Fruit fly (Drosophila melanogaster) whole organism, pupa: ENCODE measurements around the gene Or98b.

Experiments used
- CG10348 ChIP-seq: fragments of 200-800 bp; sonication (Bioruptor generic); IDR thresholded peaks from 2 replicates; pipeline ENCODE4 v1.3.6; 2022; ENCODE audit warnings: missing biosample characterization, missing genetic modification characterization
- CG12605 ChIP-seq: fragments of 200-800 bp; sonication (Bioruptor generic); IDR thresholded peaks from 2 replicates; pipeline ENCODE4 v1.3.6; 2022; ENCODE audit warnings: missing biosample characterization, missing genetic modification characterization
- CG13204 ChIP-seq: fragments of 200-800 bp; sonication (Bioruptor generic); optimal IDR thresholded peaks from 2 replicates; lab custom pipeline; 2018; ENCODE audit warnings: missing biosample characterization, mild to moderate bottlenecking, missing genetic modification characterization, moderate library complexity
- CG14655 ChIP-seq: fragments of 200-800 bp; sonication (Bioruptor generic); optimal IDR thresholded peaks from 3 replicates; lab custom pipeline; 2017; ENCODE audit warnings: mild to moderate bottlenecking, missing biosample characterization, missing genetic modification reagents, missing genetic modification characterization
- CG15710 ChIP-seq: fragments of 200-800 bp; sonication (Bioruptor generic); optimal IDR thresholded peaks from 2 replicates; lab custom pipeline; 2018; ENCODE audit warnings: missing biosample characterization, mild to moderate bottlenecking, missing genetic modification characterization, moderate library complexity
- CG17806 ChIP-seq: fragments of 200-800 bp; sonication (Bioruptor generic); optimal IDR thresholded peaks from 2 replicates; lab custom pipeline; 2018; ENCODE audit warnings: missing biosample characterization, mild to moderate bottlenecking, missing genetic modification characterization, moderate library complexity
- CG32121 ChIP-seq: fragments of 200-800 bp; sonication (Bioruptor generic); IDR thresholded peaks from 2 replicates; pipeline ENCODE4 v1.3.6; 2022; ENCODE audit warnings: missing biosample characterization, missing genetic modification characterization
- CG34367 ChIP-seq: fragments of 200-800 bp; sonication (Bioruptor generic); optimal IDR thresholded peaks from 2 replicates; lab custom pipeline; 2018; ENCODE audit warnings: missing biosample characterization, mild to moderate bottlenecking, missing genetic modification characterization
- CG4496 ChIP-seq: fragments of 200-800 bp; sonication (Bioruptor generic); IDR thresholded peaks from 3 replicates; pipeline ENCODE4 v1.3.6; 2022; ENCODE audit warnings: missing biosample characterization, missing genetic modification characterization
- CG8159 ChIP-seq: fragments of 200-800 bp; sonication (Bioruptor generic); optimal IDR thresholded peaks from 3 replicates; lab custom pipeline; 2018; ENCODE audit warnings: missing biosample characterization, mild to moderate bottlenecking, missing genetic modification characterization, moderate library complexity
- CG8301 ChIP-seq: fragments of 200-800 bp; sonication (Bioruptor generic); optimal IDR thresholded peaks from 2 replicates; lab custom pipeline; 2018; ENCODE audit warnings: missing biosample characterization, mild to moderate bottlenecking, missing genetic modification characterization
- CG9948 ChIP-seq: fragments of 200-800 bp; sonication (Bioruptor generic); optimal IDR thresholded peaks from 2 replicates; lab custom pipeline; 2018; ENCODE audit warnings: missing biosample characterization, mild to moderate bottlenecking, missing genetic modification characterization, moderate library complexity
- D1 ChIP-seq: fragments of 200-800 bp; sonication (Bioruptor generic); optimal IDR thresholded peaks from 2 replicates; lab custom pipeline; 2018; ENCODE audit warnings: missing biosample characterization, mild to moderate bottlenecking, missing genetic modification characterization, moderate library complexity
- EcR ChIP-seq: fragments of 200-800 bp; sonication (Bioruptor generic); optimal IDR thresholded peaks from 3 replicates; lab custom pipeline; 2019; ENCODE audit warnings: missing biosample characterization, missing genetic modification characterization, mild to moderate bottlenecking, moderate library complexity, missing genetic modification reagents
- Ets98B ChIP-seq: fragments of 200-800 bp; sonication (Bioruptor generic); IDR thresholded peaks from 2 replicates; pipeline ENCODE4 v1.3.6; 2022; ENCODE audit warnings: missing biosample characterization, missing genetic modification characterization
- Pif1A ChIP-seq: fragments of 200-800 bp; sonication (Bioruptor generic); optimal IDR thresholded peaks from 3 replicates; lab custom pipeline; 2016; ENCODE audit warnings: missing biosample characterization, missing genetic modification characterization
- Pif1B ChIP-seq: fragments of 200-800 bp; sonication (Bioruptor generic); optimal IDR thresholded peaks from 3 replicates; lab custom pipeline; 2016; ENCODE audit warnings: missing biosample characterization, missing genetic modification characterization
- fd96Ca ChIP-seq: fragments of 200-800 bp; sonication (Bioruptor generic); IDR thresholded peaks from 3 replicates; pipeline ENCODE4 v1.3.6; 2022; ENCODE audit warnings: missing biosample characterization, missing genetic modification characterization
- gl ChIP-seq: fragments of 200-800 bp; sonication (Bioruptor generic); optimal IDR thresholded peaks from 2 replicates; lab custom pipeline; 2018; ENCODE audit warnings: missing biosample characterization, mild to moderate bottlenecking, missing genetic modification characterization
- rn ChIP-seq: fragments of 200-800 bp; sonication (Bioruptor generic); IDR thresholded peaks from 2 replicates; pipeline ENCODE4 v1.3.6; 2022; ENCODE audit warnings: missing biosample characterization, missing genetic modification characterization

Gene Or98b

DNA sequence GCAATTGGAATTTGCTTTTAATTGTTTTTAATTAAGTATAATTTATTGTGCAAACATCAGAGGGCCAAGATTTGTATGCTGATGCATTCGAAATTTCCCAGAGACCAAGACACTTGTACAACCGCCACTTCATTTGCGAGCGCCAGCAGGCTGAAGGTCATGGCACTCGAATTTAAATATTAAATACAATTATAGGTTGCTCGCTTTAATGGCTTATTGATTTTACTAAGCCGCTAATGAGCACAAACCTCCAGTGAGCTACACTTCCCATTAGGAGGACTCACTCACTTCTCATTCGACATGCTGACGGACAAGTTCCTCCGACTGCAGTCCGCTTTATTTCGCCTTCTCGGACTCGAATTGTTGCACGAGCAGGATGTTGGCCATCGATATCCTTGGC lies at the start of gene Or98b:
Gene Or98b, plus strand, starts transcription at position 301 of the 400 bp plus-strand sequence.
- TF ChIP-seq CG12605 (no peak), rn (no peak), CG15710 (tag; lab: Kevin White, UChicago) (no peak), CG8301 (tag; lab: Kevin White, UChicago) (no peak), CG4496 (GFP tag; lab: Robert Waterston, UW) (no peak), Pif1B (GFP tag; lab: Kevin White, UChicago) (no peak), CG32121 (GFP tag; lab: Robert Waterston, UW) (no peak)

DNA sequence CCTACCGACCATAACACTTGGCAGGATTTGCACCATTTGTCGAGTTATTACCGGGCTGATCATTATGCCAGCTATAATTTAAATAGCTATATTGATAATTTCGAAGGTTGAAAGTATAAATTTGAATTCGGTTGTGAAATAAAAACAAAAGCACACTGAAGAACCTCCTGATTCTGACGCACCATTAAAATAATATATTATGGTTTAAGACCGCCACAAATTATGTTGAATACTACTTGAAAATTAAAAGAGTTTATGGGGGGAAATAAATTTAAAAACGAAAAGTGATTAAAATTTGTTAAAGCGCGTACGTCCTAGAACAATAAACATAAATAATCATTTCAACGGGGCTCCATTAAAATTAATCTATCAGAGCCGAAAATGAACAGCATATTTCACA lies 47.5 kb upstream of the Or98b start, which contains the start of gene CG12516:
Gene CG12516, minus strand, starts transcription at position 101 of the 400 bp plus-strand sequence.
- TF ChIP-seq Ets98B (GFP tag; lab: Robert Waterston, UW): no peak
- no peak for TF ChIP-seq CG12605
- TF ChIP-seq D1 (tag; lab: Kevin White, UChicago): no peak
- no peak for TF ChIP-seq CG8301 (tag; lab: Kevin White, UChicago)
- TF ChIP-seq CG15710 (tag; lab: Kevin White, UChicago): no peak
- TF ChIP-seq gl (tag; lab: Kevin White, UChicago): no peak
- TF ChIP-seq fd96Ca: no peak
- no peak for TF ChIP-seq Pif1A (GFP tag; lab: Kevin White, UChicago)
- no peak for TF ChIP-seq rn
- TF ChIP-seq CG9948 (tag; lab: Kevin White, UChicago): no peak
- TF ChIP-seq CG32121 (GFP tag; lab: Robert Waterston, UW): no peak
- TF ChIP-seq EcR (GFP tag; lab: Kevin White, UChicago): no peak
- no peak for TF ChIP-seq CG8159 (tag; lab: Kevin White, UChicago)
- no peak for TF ChIP-seq Pif1B (GFP tag; lab: Kevin White, UChicago)
- no peak for TF ChIP-seq CG17806 (tag; lab: Kevin White, UChicago)

DNA sequence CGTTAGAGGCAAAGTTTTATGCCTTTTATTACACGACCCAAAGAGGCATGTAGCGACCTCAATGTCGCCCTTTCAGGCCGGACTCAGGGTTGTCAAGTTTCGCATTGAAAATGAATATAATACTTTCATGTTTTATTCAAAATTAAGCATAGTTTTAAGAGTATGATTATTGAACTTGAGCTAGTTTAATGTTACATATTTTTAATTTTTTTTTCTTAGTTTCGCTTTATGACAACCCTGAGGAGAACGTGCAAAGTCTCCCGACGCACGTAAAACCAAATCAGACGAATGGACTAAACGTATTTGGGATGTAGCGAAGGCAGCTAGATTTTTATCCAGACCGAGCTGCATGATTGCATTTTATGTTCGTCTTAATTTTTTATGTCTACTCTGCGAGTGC lies 46.1 kb upstream of the Or98b start:
- TF ChIP-seq Pif1A (GFP tag; lab: Kevin White, UChicago) (no peak), CG4496 (GFP tag; lab: Robert Waterston, UW) (0 out of 3 replicates have a peak, but pooled peaks have one; percentile 20), gl (tag; lab: Kevin White, UChicago) (no peak)

DNA sequence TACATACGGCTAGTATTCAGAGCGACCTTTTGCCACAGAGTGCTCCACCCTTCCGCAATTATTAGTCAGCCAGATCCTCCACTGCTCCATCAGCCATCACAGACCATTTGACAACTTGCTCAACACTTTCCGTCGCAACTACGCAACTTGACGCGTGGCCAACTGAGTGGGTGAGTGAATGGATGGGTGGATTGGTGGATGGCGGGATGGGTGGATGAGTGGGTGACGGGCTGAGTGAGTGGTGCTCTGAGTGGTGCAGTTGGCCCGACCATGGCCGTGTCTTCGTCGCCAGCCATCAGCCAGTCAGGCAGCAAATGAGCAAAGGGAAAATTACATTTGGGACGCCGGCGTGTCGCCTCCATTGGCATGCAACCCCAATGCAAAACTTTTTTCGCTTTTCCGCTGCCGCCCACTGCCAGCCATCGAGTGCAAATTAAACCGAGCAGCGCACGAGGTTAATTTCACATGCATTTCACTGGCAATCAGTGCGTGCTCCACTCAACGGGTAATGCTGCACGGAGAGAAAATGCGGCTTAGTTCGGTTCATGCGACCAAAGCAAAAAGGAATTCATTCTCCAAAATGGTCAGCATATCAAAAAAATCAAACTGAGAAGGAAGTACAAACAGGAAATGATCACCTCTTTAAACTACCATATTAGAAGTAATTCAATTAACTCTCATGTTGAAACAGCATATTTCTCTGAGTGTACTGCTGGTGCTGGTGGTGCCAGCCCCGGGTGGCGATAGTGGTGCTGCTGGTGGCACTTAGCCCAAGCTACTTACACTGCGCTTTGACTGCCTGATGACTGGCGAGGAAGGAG lies 43.9 kb upstream of the Or98b start:
- 0 out of 3 replicates have a peak, but pooled peaks have one; percentile 44 for TF ChIP-seq fd96Ca
- peak; percentile 35 for TF ChIP-seq CG8301 (tag; lab: Kevin White, UChicago)
- 0 out of 2 replicates have a peak, but pooled peaks have one; percentile 31 for TF ChIP-seq CG32121 (GFP tag; lab: Robert Waterston, UW)
- peak; percentile 7 for TF ChIP-seq CG8159 (tag; lab: Kevin White, UChicago)
- 0 out of 2 replicates have a peak, but pooled peaks have one; percentile 28 for TF ChIP-seq Ets98B (GFP tag; lab: Robert Waterston, UW)
- TF ChIP-seq CG14655 (GFP tag; lab: Kevin White, UChicago): peak; percentile 45
- TF ChIP-seq Pif1A (GFP tag; lab: Kevin White, UChicago): peak; percentile 17
- TF ChIP-seq CG13204 (GFP tag; lab: Kevin White, UChicago): no peak
- peak; percentile 0 for TF ChIP-seq CG17806 (tag; lab: Kevin White, UChicago)
- no peak for TF ChIP-seq CG34367 (tag; lab: Kevin White, UChicago)

DNA sequence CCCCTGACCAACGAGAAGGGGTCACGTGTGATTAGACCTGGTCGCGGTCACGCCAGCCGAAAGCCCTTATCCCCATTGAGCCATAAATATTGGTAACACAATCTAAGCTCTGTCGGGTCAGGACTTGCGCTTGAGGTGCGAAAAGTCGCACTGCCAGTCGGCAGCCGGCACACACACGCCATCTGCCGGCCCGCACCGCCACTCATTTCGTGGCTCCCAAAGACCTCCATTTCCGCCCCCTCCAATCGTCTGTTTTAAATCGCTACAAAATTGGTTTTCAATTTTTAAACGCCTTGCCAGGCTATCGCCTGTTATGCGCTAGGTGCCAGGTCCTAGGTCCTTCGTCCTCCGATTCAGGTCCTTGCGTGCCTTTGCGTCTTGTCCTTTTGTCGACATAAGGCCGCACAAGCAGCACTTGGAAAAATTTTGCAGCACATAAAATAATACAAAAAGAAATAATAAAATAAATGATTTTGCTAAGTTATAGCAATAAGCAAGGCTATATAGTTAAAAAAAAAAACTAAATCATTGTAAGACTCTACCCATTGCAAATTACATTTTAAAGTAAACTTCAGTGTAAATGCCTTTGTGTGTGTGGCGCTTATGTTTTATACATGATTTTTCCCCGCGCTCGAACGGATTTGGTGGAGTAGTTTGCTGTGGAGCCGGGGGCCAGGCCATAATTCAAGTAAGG lies 34.7 kb upstream of the Or98b start:
- TF ChIP-seq CG8159 (tag; lab: Kevin White, UChicago) (peak; percentile 52), CG4496 (GFP tag; lab: Robert Waterston, UW) (no peak), CG9948 (tag; lab: Kevin White, UChicago) (peak; percentile 2), Ets98B (GFP tag; lab: Robert Waterston, UW) (no peak), Pif1B (GFP tag; lab: Kevin White, UChicago) (no peak), CG17806 (tag; lab: Kevin White, UChicago) (peak; percentile 59), CG15710 (tag; lab: Kevin White, UChicago) (no peak), CG10348 (GFP tag; lab: Robert Waterston, UW) (no peak)

DNA sequence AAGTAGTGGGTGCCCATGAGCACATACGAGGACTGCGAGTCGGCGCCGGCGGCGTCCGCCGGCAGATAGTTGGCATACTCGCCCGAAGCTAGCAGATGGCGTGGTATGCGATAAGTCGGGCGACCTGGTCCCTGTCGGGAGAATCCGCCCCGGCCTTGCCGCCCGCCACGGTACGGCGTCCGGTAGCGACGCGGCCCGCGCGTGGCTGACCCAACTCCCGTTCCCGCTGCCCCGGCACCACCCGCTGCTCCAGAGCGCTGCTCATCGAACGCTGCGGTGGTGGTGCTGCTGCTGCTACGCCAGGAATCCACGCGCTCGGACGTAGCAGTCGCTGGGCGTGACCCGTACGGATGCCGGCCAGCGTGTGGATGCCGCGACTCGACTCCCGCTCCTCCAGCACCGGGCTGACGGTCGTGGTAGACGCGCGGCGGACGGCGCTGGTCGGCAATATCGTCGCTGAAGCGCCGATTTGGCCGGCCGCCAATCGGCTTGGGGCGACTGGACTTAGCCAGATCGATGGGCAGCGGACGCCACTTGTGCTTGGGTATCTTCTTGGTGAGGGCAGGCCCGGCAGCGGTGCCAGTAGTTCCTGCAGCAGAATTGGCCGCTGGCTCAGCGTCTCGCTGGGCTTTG lies 28.2 kb upstream of the Or98b start:
- TF ChIP-seq CG9948 (tag; lab: Kevin White, UChicago): no peak
- no peak for TF ChIP-seq CG32121 (GFP tag; lab: Robert Waterston, UW)
- no peak for TF ChIP-seq Pif1A (GFP tag; lab: Kevin White, UChicago)
- no peak for TF ChIP-seq CG12605
- TF ChIP-seq D1 (tag; lab: Kevin White, UChicago): no peak
- no peak for TF ChIP-seq CG14655 (GFP tag; lab: Kevin White, UChicago)
- no peak for TF ChIP-seq CG13204 (GFP tag; lab: Kevin White, UChicago)
- no peak for TF ChIP-seq Pif1B (GFP tag; lab: Kevin White, UChicago)
- no peak for TF ChIP-seq rn
- TF ChIP-seq CG15710 (tag; lab: Kevin White, UChicago): no peak
- TF ChIP-seq CG8301 (tag; lab: Kevin White, UChicago): no peak
- no peak for TF ChIP-seq gl (tag; lab: Kevin White, UChicago)
- no peak for TF ChIP-seq CG8159 (tag; lab: Kevin White, UChicago)
- TF ChIP-seq Ets98B (GFP tag; lab: Robert Waterston, UW): no peak
- no peak for TF ChIP-seq CG10348 (GFP tag; lab: Robert Waterston, UW)
- no peak for TF ChIP-seq fd96Ca
- no peak for TF ChIP-seq CG17806 (tag; lab: Kevin White, UChicago)
- TF ChIP-seq EcR (GFP tag; lab: Kevin White, UChicago): no peak
- TF ChIP-seq CG34367 (tag; lab: Kevin White, UChicago): no peak
